Worm (Caenorhabditis elegans) whole organism, L4 larva: ENCODE measurements around the gene srxa-11.

Experiments used
- F10B5.3 ChIP-seq: sonication (generic microtip); optimal IDR thresholded peaks from 2 replicates; lab custom pipeline; 2016; ENCODE audit warnings: mild to moderate bottlenecking, missing genetic modification characterization, missing compliant biosample characterization
- F26F4.8 ChIP-seq: fragments of 200-800 bp; sonication (Bioruptor generic); conservative IDR thresholded peaks from 2 replicates; pipeline ENCODE4 v1.3.6; 2022; ENCODE audit warnings: missing genetic modification characterization, missing compliant biosample characterization
- F49E8.2 ChIP-seq: sonication (generic microtip); optimal IDR thresholded peaks from 2 replicates; lab custom pipeline; 2016; ENCODE audit warnings: missing compliant biosample characterization, mild to moderate bottlenecking, missing genetic modification characterization, borderline replicate concordance
- Y105C5A.15 ChIP-seq: fragments of 200-800 bp; sonication (Bioruptor generic); IDR thresholded peaks from 2 replicates; pipeline ENCODE4 v1.3.6; 2022; ENCODE audit warnings: missing genetic modification characterization, missing compliant biosample characterization
- Y5F2A.4 ChIP-seq: fragments of 200-800 bp; sonication (Bioruptor generic); optimal IDR thresholded peaks from 2 replicates; lab custom pipeline; 2018; ENCODE audit warnings: mild to moderate bottlenecking, missing genetic modification characterization, missing compliant biosample characterization
- Y75B8A.6 ChIP-seq: fragments of 200-800 bp; sonication (Bioruptor generic); IDR thresholded peaks from 2 replicates; pipeline ENCODE4 v1.3.6; 2022; ENCODE audit warnings: missing genetic modification reagents, missing genetic modification characterization, missing compliant biosample characterization
- ZK337.2 ChIP-seq: fragments of 200-800 bp; sonication (Bioruptor generic); IDR thresholded peaks from 2 replicates; pipeline ENCODE4 v1.3.6; 2022; ENCODE audit warnings: missing genetic modification reagents, missing genetic modification characterization, missing compliant biosample characterization
- ZK546.5 ChIP-seq, 2 experiments: sonication (generic microtip); optimal IDR thresholded peaks; 2 replicates each; lab custom pipeline; 2017; ENCODE audit warnings: missing biosample characterization in 2 of 2, missing genetic modification characterization in 2 of 2
- arid-1 ChIP-seq: fragments of 200-800 bp; sonication (Bioruptor generic); conservative IDR thresholded peaks from 2 replicates; pipeline ENCODE4 v1.3.6; 2022; ENCODE audit warnings: missing genetic modification reagents, missing genetic modification characterization, missing compliant biosample characterization
- attf-4 ChIP-seq: sonication (generic microtip); optimal IDR thresholded peaks from 3 replicates; lab custom pipeline; 2017; ENCODE audit warnings: missing biosample characterization, missing genetic modification characterization
- ceh-28 ChIP-seq: fragments of 150-350 bp; optimal IDR thresholded peaks from 2 replicates; lab custom pipeline; 2014; ENCODE audit warnings: missing biosample characterization, missing genetic modification reagents, missing genetic modification characterization
- ceh-44 ChIP-seq: fragments of 200-800 bp; sonication (Bioruptor generic); IDR thresholded peaks from 2 replicates; pipeline ENCODE4 v1.3.6; 2022; ENCODE audit warnings: missing genetic modification reagents, missing genetic modification characterization, missing compliant biosample characterization
- ceh-62 ChIP-seq: sonication (generic microtip); optimal IDR thresholded peaks from 2 replicates; lab custom pipeline; 2017; ENCODE audit warnings: missing biosample characterization, missing genetic modification characterization
- cey-2 ChIP-seq: sonication (generic microtip); optimal IDR thresholded peaks from 3 replicates; lab custom pipeline; 2017; ENCODE audit warnings: missing genetic modification characterization, mild to moderate bottlenecking, missing compliant biosample characterization, antibody characterized with exemption, borderline replicate concordance; ENCODE audit not compliant: insufficient read depth
- ctbp-1 ChIP-seq: fragments of 200-800 bp; sonication (Bioruptor generic); IDR thresholded peaks from 2 replicates; pipeline ENCODE4 v1.3.6; 2022; ENCODE audit warnings: missing genetic modification reagents, missing genetic modification characterization, missing compliant biosample characterization
- dmd-9 ChIP-seq: fragments of 200-800 bp; sonication (Bioruptor generic); IDR thresholded peaks from 2 replicates; pipeline ENCODE4 v1.3.6; 2022; ENCODE audit warnings: missing genetic modification reagents, missing genetic modification characterization, missing compliant biosample characterization
- dpl-1 ChIP-seq: fragments of 150-350 bp; optimal IDR thresholded peaks from 2 replicates; lab custom pipeline; 2014; ENCODE audit warnings: missing biosample characterization, missing genetic modification reagents, missing genetic modification characterization
- duxl-1 ChIP-seq: sonication (generic microtip); optimal IDR thresholded peaks from 2 replicates; lab custom pipeline; 2016; ENCODE audit warnings: mild to moderate bottlenecking, missing genetic modification characterization, moderate library complexity, missing compliant biosample characterization; ENCODE audit not compliant: poor library complexity
- egl-43 ChIP-seq: fragments of 200-800 bp; sonication (Bioruptor generic); IDR thresholded peaks from 2 replicates; pipeline ENCODE4 v1.3.6; 2022; ENCODE audit warnings: missing genetic modification reagents, missing genetic modification characterization, missing compliant biosample characterization
- fkh-10 ChIP-seq: fragments of 150-350 bp; optimal IDR thresholded peaks from 2 replicates; lab custom pipeline; 2014; ENCODE audit warnings: missing biosample characterization, missing genetic modification reagents, missing genetic modification characterization
- gei-8 ChIP-seq: fragments of 200-800 bp; sonication (Bioruptor generic); optimal IDR thresholded peaks from 2 replicates; lab custom pipeline; 2018; ENCODE audit warnings: mild to moderate bottlenecking, missing genetic modification characterization, missing compliant biosample characterization
- hlh-11 ChIP-seq: fragments of 200-800 bp; sonication (Bioruptor generic); optimal IDR thresholded peaks from 2 replicates; lab custom pipeline; 2018; ENCODE audit warnings: mild to moderate bottlenecking, missing genetic modification characterization, missing compliant biosample characterization
- hlh-30 ChIP-seq: sonication (generic microtip); optimal IDR thresholded peaks from 2 replicates; lab custom pipeline; 2017; ENCODE audit warnings: antibody characterized with exemption, mild to moderate bottlenecking, missing genetic modification characterization, missing compliant biosample characterization; ENCODE audit not compliant: insufficient read depth
- lim-7 ChIP-seq: fragments of 200-800 bp; sonication (Bioruptor generic); IDR thresholded peaks from 2 replicates; pipeline ENCODE4 v1.3.6; 2022; ENCODE audit warnings: missing genetic modification characterization, missing compliant biosample characterization
- lin-13 ChIP-seq: fragments of 150-350 bp; optimal IDR thresholded peaks from 2 replicates; lab custom pipeline; 2014; ENCODE audit warnings: missing biosample characterization, missing genetic modification reagents, missing genetic modification characterization
- lin-39 ChIP-seq: fragments of 150-350 bp; optimal IDR thresholded peaks from 2 replicates; lab custom pipeline; 2014; ENCODE audit warnings: missing biosample characterization, missing genetic modification reagents, missing genetic modification characterization
- lir-3 ChIP-seq: sonication (generic microtip); optimal IDR thresholded peaks from 2 replicates; lab custom pipeline; 2016; ENCODE audit warnings: mild to moderate bottlenecking, missing genetic modification characterization, missing compliant biosample characterization
- lsy-2 ChIP-seq, 2 experiments: fragments of 150-350 bp in 1 of 2; sonication (generic microtip) in 1 of 2; optimal IDR thresholded peaks; 2 replicates each; lab custom pipeline; 2014 to 2017; ENCODE audit warnings: missing biosample characterization in 2 of 2, missing genetic modification characterization in 2 of 2
- madf-5 ChIP-seq, 2 experiments: fragments of 200-800 bp; sonication (Bioruptor generic); IDR thresholded peaks; 2 replicates each; pipeline ENCODE4 v1.3.6; 2022; ENCODE audit warnings: missing compliant biosample characterization in 2 of 2, missing genetic modification characterization in 2 of 2
- madf-9 ChIP-seq: fragments of 200-800 bp; sonication (Bioruptor generic); conservative IDR thresholded peaks from 2 replicates; pipeline ENCODE4 v1.3.6; 2022; ENCODE audit warnings: missing genetic modification reagents, missing genetic modification characterization, missing compliant biosample characterization
- mep-1 ChIP-seq: fragments of 150-350 bp; sonication (generic microtip); optimal IDR thresholded peaks from 3 replicates; lab custom pipeline; 2014; ENCODE audit warnings: missing biosample characterization, missing genetic modification characterization
- mes-2 ChIP-seq: sonication (generic microtip); optimal IDR thresholded peaks from 2 replicates; lab custom pipeline; 2016; ENCODE audit warnings: missing genotype, mild to moderate bottlenecking, missing genetic modification characterization, missing compliant biosample characterization; ENCODE audit not compliant: poor library complexity, severe bottlenecking
- nhr-102 ChIP-seq: sonication (generic microtip); optimal IDR thresholded peaks from 2 replicates; lab custom pipeline; 2016; ENCODE audit warnings: mild to moderate bottlenecking, missing genetic modification characterization, moderate library complexity, missing compliant biosample characterization
- nhr-11 ChIP-seq: fragments of 150-350 bp; optimal IDR thresholded peaks from 2 replicates; lab custom pipeline; 2014; ENCODE audit warnings: missing biosample characterization, missing genetic modification characterization
- nhr-28 ChIP-seq: fragments of 150-350 bp; optimal IDR thresholded peaks from 2 replicates; lab custom pipeline; 2014; ENCODE audit warnings: missing biosample characterization, missing genetic modification characterization
- nhr-41 ChIP-seq: fragments of 200-800 bp; sonication (Bioruptor generic); IDR thresholded peaks from 2 replicates; pipeline ENCODE4 v1.3.6; 2022; ENCODE audit warnings: missing genetic modification reagents, missing genetic modification characterization, missing compliant biosample characterization
- nhr-48 ChIP-seq: sonication (generic microtip); optimal IDR thresholded peaks from 2 replicates; lab custom pipeline; 2016; ENCODE audit warnings: mild to moderate bottlenecking, missing genetic modification characterization, missing compliant biosample characterization
- nhr-6 ChIP-seq: fragments of 150-350 bp; optimal IDR thresholded peaks from 2 replicates; lab custom pipeline; 2014; ENCODE audit warnings: missing biosample characterization, missing genetic modification characterization
- nhr-76 ChIP-seq: fragments of 150-350 bp; optimal IDR thresholded peaks from 2 replicates; lab custom pipeline; 2014; ENCODE audit warnings: missing biosample characterization, missing genetic modification characterization
- php-3 ChIP-seq: fragments of 200-800 bp; sonication (Bioruptor generic); IDR thresholded peaks from 2 replicates; pipeline ENCODE4 v1.3.6; 2022; ENCODE audit warnings: missing genetic modification reagents, missing genetic modification characterization, missing compliant biosample characterization
- saeg-2 ChIP-seq: fragments of 200-800 bp; sonication (Bioruptor generic); IDR thresholded peaks from 2 replicates; pipeline ENCODE4 v1.3.6; 2022; ENCODE audit warnings: missing genetic modification reagents, missing genetic modification characterization, missing compliant biosample characterization
- spr-3 ChIP-seq: fragments of 200-800 bp; sonication (Bioruptor generic); optimal IDR thresholded peaks from 2 replicates; lab custom pipeline; 2018; ENCODE audit warnings: mild to moderate bottlenecking, missing genetic modification characterization, missing compliant biosample characterization
- tra-1 ChIP-seq: fragments of 200-800 bp; sonication (Bioruptor generic); IDR thresholded peaks from 2 replicates; pipeline ENCODE4 v1.3.6; 2022; ENCODE audit warnings: missing genetic modification reagents, missing genetic modification characterization, missing compliant biosample characterization
- unc-39 ChIP-seq: sonication (generic microtip); optimal IDR thresholded peaks from 2 replicates; lab custom pipeline; 2017; ENCODE audit warnings: missing biosample characterization, missing genetic modification characterization
- zag-1 ChIP-seq: fragments of 150-350 bp; optimal IDR thresholded peaks from 2 replicates; lab custom pipeline; 2014; ENCODE audit warnings: missing biosample characterization, missing genetic modification characterization
- zfp-3 ChIP-seq: fragments of 200-800 bp; sonication (Bioruptor generic); conservative IDR thresholded peaks from 2 replicates; pipeline ENCODE4 v1.3.6; 2022; ENCODE audit warnings: missing genetic modification reagents, missing genetic modification characterization, missing compliant biosample characterization
- zip-11 ChIP-seq: fragments of 200-800 bp; sonication (Bioruptor generic); IDR thresholded peaks from 2 replicates; pipeline ENCODE4 v1.3.6; 2022; ENCODE audit warnings: missing genetic modification characterization, missing compliant biosample characterization
- zip-2 ChIP-seq: fragments of 150-350 bp; optimal IDR thresholded peaks from 2 replicates; lab custom pipeline; 2014; ENCODE audit warnings: missing biosample characterization, missing genetic modification characterization
- ztf-11 ChIP-seq: fragments of 150-350 bp; optimal IDR thresholded peaks from 2 replicates; lab custom pipeline; 2014; ENCODE audit warnings: missing biosample characterization, missing genetic modification characterization

Gene srxa-11

ce11 chrV:13892457-13893375, 31.2 kb upstream of the srxa-11 start, which contains the start of gene sptl-3 (continued):
- TF ChIP-seq Y105C5A.15 (GFP tag; lab: Robert Waterston, UW) (no peak), php-3 (GFP tag; lab: Robert Waterston, UW) (peak; percentile 67; the same call in 1 of the 2 replicates), ZK546.5 (tag; optimal IDR thresholded peaks at IDR 0.05; lab: Kevin White, UChicago) (no peak), madf-5 (GFP tag; IDR thresholded peaks at IDR 0.05; lab: Robert Waterston, UW) (no peak), lin-13 (no peak), mes-2 (tag; lab: Kevin White, UChicago) (no peak), dmd-9 (GFP tag; lab: Robert Waterston, UW) (no peak), zip-11 (no peak), F26F4.8 (no peak), saeg-2 (0 out of 2 replicates have a peak, but pooled peaks have one; percentile 21), arid-1 (GFP tag; lab: Robert Waterston, UW) (no peak), zfp-3 (no peak), nhr-11 (tag; lab: Kevin White, UChicago) (peak; percentile 60), dpl-1 (GFP tag; lab: Kevin White, UChicago) (no peak), madf-9 (GFP tag; lab: Robert Waterston, UW) (no peak), unc-39 (tag; lab: Kevin White, UChicago) (no peak), fkh-10 (no peak), ctbp-1 (0 out of 2 replicates have a peak, but pooled peaks have one; percentile 30), egl-43 (GFP tag; lab: Robert Waterston, UW) (no peak), nhr-76 (tag; lab: Kevin White, UChicago) (no peak), duxl-1 (tag; lab: Kevin White, UChicago) (no peak), attf-4 (tag; lab: Kevin White, UChicago) (no peak), hlh-30 (tag; lab: Kevin White, UChicago) (peak; percentile 58), ceh-62 (tag; lab: Kevin White, UChicago) (no peak), zip-2 (tag; lab: Kevin White, UChicago) (no peak), F49E8.2 (tag; lab: Kevin White, UChicago) (no peak), mep-1 (peak; percentile 39), ceh-28 (tag; lab: Kevin White, UChicago) (no peak), nhr-41 (no peak), Y75B8A.6 (GFP tag; lab: Robert Waterston, UW) (no peak), ZK337.2 (GFP tag; lab: Robert Waterston, UW) (no peak), F10B5.3 (tag; lab: Kevin White, UChicago) (no peak), cey-2 (tag; lab: Kevin White, UChicago) (peak; percentile 87), lir-3 (tag; lab: Kevin White, UChicago) (no peak), lin-39 (no peak), hlh-11 (tag; lab: Kevin White, UChicago) (peak; percentile 84), zag-1 (tag; lab: Kevin White, UChicago) (no peak), nhr-28 (tag; lab: Kevin White, UChicago) (peak; percentile 93), lim-7 (no peak), tra-1 (GFP tag; lab: Robert Waterston, UW) (no peak; the same call in 1 of the 2 replicates), nhr-102 (tag; lab: Kevin White, UChicago) (peak; percentile 13), ztf-11 (no peak), nhr-48 (tag; lab: Kevin White, UChicago) (peak; percentile 59), nhr-6 (peak; percentile 19), spr-3 (GFP tag; lab: Kevin White, UChicago) (no peak), lsy-2 (tag; optimal IDR thresholded peaks at IDR 0.05; lab: Kevin White, UChicago) (peak in 1 of 2 experiments; percentile 34), gei-8 (GFP tag; lab: Kevin White, UChicago) (peak; percentile 38), ceh-44 (GFP tag; lab: Robert Waterston, UW) (no peak), Y5F2A.4 (GFP tag; lab: Kevin White, UChicago) (no peak)
